Fruit fly (Drosophila melanogaster) whole organism, embryonic: ENCODE data around the gene Rpn1.

Source experiments
- BtbVII ChIP-seq: fragments of 200-800 bp; sonication (Bioruptor generic); optimal IDR thresholded peaks from 3 replicates; lab custom pipeline; 2017; ENCODE audit warnings: missing biosample characterization, mild to moderate bottlenecking, missing genetic modification characterization
- CG12219 ChIP-seq: fragments of 200-800 bp; sonication (Bioruptor generic); optimal IDR thresholded peaks from 3 replicates; lab custom pipeline; 2018; ENCODE audit warnings: missing biosample characterization, mild to moderate bottlenecking, missing genetic modification characterization
- CG12659 ChIP-seq: fragments of 200-800 bp; sonication (Bioruptor generic); optimal IDR thresholded peaks from 3 replicates; lab custom pipeline; 2017; ENCODE audit warnings: mild to moderate bottlenecking, missing biosample characterization, missing genetic modification reagents, missing genetic modification characterization
- CG13894 ChIP-seq: fragments of 200-800 bp; sonication (Bioruptor generic); optimal IDR thresholded peaks from 3 replicates; lab custom pipeline; 2018; ENCODE audit warnings: missing biosample characterization, mild to moderate bottlenecking, missing genetic modification characterization, moderate library complexity
- CG14860 ChIP-seq: fragments of 200-800 bp; sonication (Bioruptor generic); IDR thresholded peaks from 3 replicates; pipeline ENCODE4 v1.3.6; 2022; ENCODE audit warnings: missing biosample characterization, missing genetic modification characterization; ENCODE audit not compliant: partially characterized antibody
- CG1529 ChIP-seq: fragments of 200-800 bp; sonication (Bioruptor generic); optimal IDR thresholded peaks from 3 replicates; lab custom pipeline; 2018; ENCODE audit warnings: missing biosample characterization, missing genetic modification characterization
- CG15514 ChIP-seq: fragments of 200-800 bp; sonication (Bioruptor generic); optimal IDR thresholded peaks from 3 replicates; lab custom pipeline; 2017; ENCODE audit warnings: missing biosample characterization, missing genetic modification characterization, mild to moderate bottlenecking, moderate library complexity, missing genetic modification reagents
- CG17568 ChIP-seq: fragments of 200-800 bp; sonication (Bioruptor generic); optimal IDR thresholded peaks from 2 replicates; lab custom pipeline; 2018; ENCODE audit warnings: missing biosample characterization, mild to moderate bottlenecking, missing genetic modification characterization, moderate library complexity
- CG17612 ChIP-seq: fragments of 200-800 bp; sonication (Bioruptor generic); IDR thresholded peaks from 2 replicates; pipeline ENCODE4 v1.3.6; 2022; ENCODE audit warnings: missing biosample characterization, missing genetic modification characterization
- CG17912 ChIP-seq: fragments of 200-800 bp; sonication (Bioruptor generic); optimal IDR thresholded peaks from 2 replicates; lab custom pipeline; 2018; ENCODE audit warnings: missing biosample characterization, mild to moderate bottlenecking, missing genetic modification characterization
- CG18011 ChIP-seq: fragments of 200-800 bp; sonication (Bioruptor generic); optimal IDR thresholded peaks from 2 replicates; lab custom pipeline; 2017; ENCODE audit warnings: missing biosample characterization, missing genetic modification characterization, mild to moderate bottlenecking, moderate library complexity, missing genotype
- CG18599 ChIP-seq: fragments of 200-800 bp; sonication (Bioruptor generic); optimal IDR thresholded peaks from 3 replicates; lab custom pipeline; 2017; ENCODE audit warnings: missing biosample characterization, missing genetic modification characterization, mild to moderate bottlenecking, moderate library complexity, missing genetic modification reagents
- CG33213 ChIP-seq: fragments of 200-800 bp; sonication (Bioruptor generic); optimal IDR thresholded peaks from 3 replicates; lab custom pipeline; 2016; ENCODE audit warnings: missing biosample characterization, missing genetic modification characterization
- CG6813 ChIP-seq: fragments of 200-800 bp; sonication (Bioruptor generic); optimal IDR thresholded peaks from 2 replicates; lab custom pipeline; 2017; ENCODE audit warnings: missing biosample characterization, missing genetic modification characterization, mild to moderate bottlenecking, moderate library complexity, missing genetic modification reagents
- CG7786 ChIP-seq: fragments of 200-800 bp; sonication (Bioruptor generic); optimal IDR thresholded peaks from 2 replicates; lab custom pipeline; 2016; ENCODE audit warnings: missing biosample characterization, missing genetic modification characterization
- CG8281 ChIP-seq: fragments of 200-800 bp; sonication (Bioruptor generic); optimal IDR thresholded peaks from 2 replicates; lab custom pipeline; 2018; ENCODE audit warnings: missing biosample characterization, mild to moderate bottlenecking, missing genetic modification characterization, moderate library complexity
- CHES-1-like ChIP-seq: fragments of 200-800 bp; sonication (Bioruptor generic); optimal IDR thresholded peaks from 2 replicates; lab custom pipeline; 2016; ENCODE audit warnings: missing biosample characterization, missing genetic modification characterization
- CrebB ChIP-seq: fragments of 200-800 bp; sonication (Bioruptor generic); optimal IDR thresholded peaks from 3 replicates; lab custom pipeline; 2018; ENCODE audit warnings: missing biosample characterization, mild to moderate bottlenecking, missing genetic modification characterization
- Dfd ChIP-seq, 2 experiments: fragments of >200 bp; optimal IDR thresholded peaks; 2 replicates each; lab custom pipeline; 2017; ENCODE audit warnings: missing biosample characterization in 2 of 2, missing genetic modification characterization in 2 of 2
- E2f2 ChIP-seq: fragments of 200-800 bp; sonication (Bioruptor generic); IDR thresholded peaks from 2 replicates; pipeline ENCODE4 v1.3.6; 2022; ENCODE audit warnings: missing biosample characterization, missing genetic modification characterization
- Fer3 ChIP-seq: fragments of 200-800 bp; sonication (Bioruptor generic); optimal IDR thresholded peaks from 2 replicates; lab custom pipeline; 2018; ENCODE audit warnings: missing biosample characterization, mild to moderate bottlenecking, missing genetic modification characterization, moderate library complexity
- GATAe ChIP-seq: fragments of 200-800 bp; sonication (Bioruptor generic); conservative IDR thresholded peaks from 2 replicates; pipeline ENCODE4 v1.3.6; 2022; ENCODE audit warnings: missing biosample characterization, missing genetic modification characterization
- Gsc ChIP-seq: fragments of 200-800 bp; sonication (Bioruptor generic); IDR thresholded peaks from 2 replicates; pipeline ENCODE4 v1.3.6; 2022; ENCODE audit warnings: missing biosample characterization, missing genetic modification characterization
- H15 ChIP-seq: fragments of 200-800 bp; sonication (Bioruptor generic); IDR thresholded peaks from 3 replicates; pipeline ENCODE4 v1.3.6; 2022; ENCODE audit warnings: missing biosample characterization, missing genetic modification characterization
- HHEX ChIP-seq: fragments of 200-800 bp; sonication (Bioruptor generic); optimal IDR thresholded peaks from 3 replicates; lab custom pipeline; 2017; ENCODE audit warnings: missing biosample characterization, mild to moderate bottlenecking, missing genetic modification characterization, missing genetic modification reagents
- Hmr ChIP-seq: fragments of 200-800 bp; sonication (Bioruptor generic); optimal IDR thresholded peaks from 3 replicates; lab custom pipeline; 2017; ENCODE audit warnings: mild to moderate bottlenecking, missing biosample characterization, missing genetic modification reagents, missing genetic modification characterization
- Lhr ChIP-seq: fragments of 200-800 bp; sonication (Bioruptor generic); optimal IDR thresholded peaks from 3 replicates; lab custom pipeline; 2017; ENCODE audit warnings: mild to moderate bottlenecking, missing biosample characterization, missing genetic modification reagents, missing genetic modification characterization
- Med ChIP-seq: fragments of 200-800 bp; sonication (Bioruptor generic); peaks from one replicate; lab custom pipeline; 2016; ENCODE audit warnings: missing biosample characterization, missing genetic modification characterization, mild to moderate bottlenecking, inconsistent platforms, moderate library complexity
- Meics ChIP-seq: fragments of 200-800 bp; sonication (Bioruptor generic); optimal IDR thresholded peaks from 2 replicates; lab custom pipeline; 2017; ENCODE audit warnings: missing biosample characterization, mild to moderate bottlenecking, missing genetic modification characterization
- Nf-YB ChIP-seq: fragments of 200-800 bp; sonication (Bioruptor generic); optimal IDR thresholded peaks from 3 replicates; lab custom pipeline; 2019; ENCODE audit warnings: missing biosample characterization, mild to moderate bottlenecking, missing genetic modification characterization, moderate library complexity
- Sox100B ChIP-seq: fragments of 200-800 bp; sonication (Bioruptor generic); optimal IDR thresholded peaks from 3 replicates; lab custom pipeline; 2018; ENCODE audit warnings: missing biosample characterization, mild to moderate bottlenecking, missing genetic modification characterization
- Sry-β ChIP-seq: fragments of 200-800 bp; sonication (Bioruptor generic); optimal IDR thresholded peaks from 2 replicates; lab custom pipeline; 2018; ENCODE audit warnings: missing biosample characterization, mild to moderate bottlenecking, missing genetic modification characterization, moderate library complexity
- al ChIP-seq: fragments of 200-800 bp; sonication (Bioruptor generic); IDR thresholded peaks from 2 replicates; pipeline ENCODE4 v1.3.6; 2022; ENCODE audit warnings: missing biosample characterization, missing genetic modification characterization
- ap ChIP-seq: fragments of 200-800 bp; sonication (Bioruptor generic); IDR thresholded peaks from 2 replicates; pipeline ENCODE4 v1.3.6; 2022; ENCODE audit warnings: missing biosample characterization, missing genetic modification characterization
- cad ChIP-seq: fragments of >200 bp; optimal IDR thresholded peaks from 2 replicates; lab custom pipeline; 2017; ENCODE audit warnings: missing biosample characterization, missing genetic modification characterization
- dati ChIP-seq: fragments of 200-800 bp; sonication (Bioruptor generic); IDR thresholded peaks from 2 replicates; pipeline ENCODE4 v1.3.6; 2022; ENCODE audit warnings: missing biosample characterization, missing genetic modification characterization
- gsb ChIP-seq: fragments of 200-800 bp; sonication (Bioruptor generic); IDR thresholded peaks from 2 replicates; pipeline ENCODE4 v1.3.6; 2022; ENCODE audit warnings: missing biosample characterization, missing genetic modification characterization
- ind ChIP-seq: fragments of 200-800 bp; sonication (Bioruptor generic); optimal IDR thresholded peaks from 3 replicates; lab custom pipeline; 2016; ENCODE audit warnings: missing biosample characterization, missing genetic modification characterization
- jing ChIP-seq: fragments of 200-800 bp; sonication (Bioruptor generic); optimal IDR thresholded peaks from 2 replicates; lab custom pipeline; 2018; ENCODE audit warnings: missing biosample characterization, mild to moderate bottlenecking, missing genetic modification characterization
- lab ChIP-seq: fragments of 200-800 bp; sonication (Bioruptor generic); optimal IDR thresholded peaks from 3 replicates; lab custom pipeline; 2017; ENCODE audit warnings: missing biosample characterization, missing genetic modification characterization, mild to moderate bottlenecking, moderate library complexity, missing genetic modification reagents
- lilli ChIP-seq: fragments of 200-800 bp; sonication (Bioruptor generic); optimal IDR thresholded peaks from 3 replicates; lab custom pipeline; 2016; ENCODE audit warnings: missing biosample characterization, missing genetic modification characterization
- mirr ChIP-seq: fragments of 200-800 bp; sonication (Bioruptor generic); optimal IDR thresholded peaks from 3 replicates; lab custom pipeline; 2018; ENCODE audit warnings: missing biosample characterization, mild to moderate bottlenecking, missing genetic modification characterization
- mld ChIP-seq: fragments of 200-800 bp; sonication (Bioruptor generic); IDR thresholded peaks from 3 replicates; pipeline ENCODE4 v1.3.6; 2022; ENCODE audit warnings: missing biosample characterization, missing genetic modification characterization; ENCODE audit not compliant: partially characterized antibody
- peb ChIP-seq: fragments of 200-800 bp; sonication (Bioruptor generic); IDR thresholded peaks from 2 replicates; pipeline ENCODE4 v1.3.6; 2022; ENCODE audit warnings: missing biosample characterization, missing genetic modification characterization
- pros ChIP-seq: fragments of 200-800 bp; sonication (Bioruptor generic); optimal IDR thresholded peaks from 3 replicates; lab custom pipeline; 2019; ENCODE audit warnings: missing biosample characterization, mild to moderate bottlenecking, missing genetic modification characterization, moderate library complexity
- schlank ChIP-seq: fragments of 200-800 bp; sonication (Bioruptor generic); optimal IDR thresholded peaks from 2 replicates; lab custom pipeline; 2018; ENCODE audit warnings: missing biosample characterization, mild to moderate bottlenecking, missing genetic modification characterization
- sr ChIP-seq: fragments of 200-800 bp; sonication (Bioruptor generic); IDR thresholded peaks from 3 replicates; pipeline ENCODE4 v1.3.6; 2022; ENCODE audit warnings: missing biosample characterization, missing genetic modification characterization
- sug ChIP-seq: fragments of 200-800 bp; optimal IDR thresholded peaks from 2 replicates; lab custom pipeline; 2019; ENCODE audit warnings: missing biosample characterization, mild to moderate bottlenecking, missing genetic modification characterization, moderate library complexity
- tin ChIP-seq: fragments of 200-800 bp; sonication (Bioruptor generic); optimal IDR thresholded peaks from 3 replicates; lab custom pipeline; 2016; ENCODE audit warnings: missing biosample characterization, missing genetic modification characterization
- tio ChIP-seq: fragments of 200-800 bp; sonication (Bioruptor generic); optimal IDR thresholded peaks from 2 replicates; lab custom pipeline; 2017; ENCODE audit warnings: missing biosample characterization, missing genetic modification characterization, inconsistent platforms
- toy ChIP-seq: fragments of 200-800 bp; sonication (Bioruptor generic); IDR thresholded peaks from 2 replicates; pipeline ENCODE4 v1.3.6; 2022; ENCODE audit warnings: missing biosample characterization, missing genetic modification characterization

Gene Rpn1

DNA sequence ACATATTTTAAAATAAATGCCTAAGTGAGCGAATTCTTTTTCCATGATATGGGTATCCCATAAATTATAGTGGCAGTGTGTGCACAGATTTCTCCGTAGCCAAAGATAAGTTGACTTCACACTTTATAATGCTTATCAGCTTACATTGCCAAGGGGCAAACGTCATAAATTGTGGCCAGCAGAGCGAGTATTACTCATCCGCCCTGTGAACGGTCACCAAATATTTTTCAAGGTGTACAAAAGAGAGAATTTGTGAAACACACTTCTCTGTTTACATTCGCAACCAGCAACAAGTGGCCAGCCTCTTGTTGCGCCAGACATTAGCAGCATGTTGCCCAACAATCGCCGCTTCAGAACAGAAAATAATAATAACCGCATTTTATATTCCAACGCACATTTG is 18.1 kb downstream of the Rpn1 start (continued):
- TF ChIP-seq H15 (GFP tag; lab: Robert Waterston, UW) (no peak), CG33213 (GFP tag; lab: Kevin White, UChicago) (no peak), CG17568 (GFP tag; lab: Kevin White, UChicago) (peak; percentile 62), mld (no peak), Meics (peak; percentile 45), CrebB (peak; percentile 64), CG17612 (GFP tag; lab: Robert Waterston, UW) (no peak), al (no peak), BtbVII (peak; percentile 77), CG8281 (tag; lab: Kevin White, UChicago) (peak; percentile 25), Lhr (GFP tag; lab: Kevin White, UChicago) (no peak), CG6813 (GFP tag; lab: Kevin White, UChicago) (peak; percentile 56), dati (GFP tag; lab: Robert Waterston, UW) (no peak), HHEX (GFP tag; lab: Kevin White, UChicago) (peak; percentile 52), CG12219 (GFP tag; lab: Kevin White, UChicago) (peak; percentile 51), lilli (GFP tag; lab: Kevin White, UChicago) (peak; percentile 41), Dfd (GFP tag; optimal IDR thresholded peaks at IDR 0.05; lab: Kevin White, UChicago) (no peak), CG1529 (GFP tag; lab: Kevin White, UChicago) (peak; percentile 5), Sry-β (GFP tag; lab: Kevin White, UChicago) (no peak), peb (no peak), CG18011 (GFP tag; lab: Kevin White, UChicago) (peak; percentile 25), toy (GFP tag; lab: Robert Waterston, UW) (no peak), cad (GFP tag; lab: Kevin White, UChicago) (no peak), ap (no peak), CG12659 (GFP tag; lab: Kevin White, UChicago) (peak; percentile 21), Fer3 (tag; lab: Kevin White, UChicago) (peak; percentile 19), schlank (tag; lab: Kevin White, UChicago) (peak; percentile 45), CG15514 (GFP tag; lab: Kevin White, UChicago) (peak; percentile 48), CG13894 (tag; lab: Kevin White, UChicago) (no peak), CG7786 (GFP tag; lab: Kevin White, UChicago) (peak; percentile 11), sr (no peak), tio (GFP tag; lab: Kevin White, UChicago) (no peak), Hmr (peak; percentile 69), gsb (GFP tag; lab: Robert Waterston, UW) (0 out of 2 replicates have a peak, but pooled peaks have one; percentile 32), pros (GFP tag; lab: Kevin White, UChicago) (no peak), jing (GFP tag; lab: Kevin White, UChicago) (no peak), Gsc (GFP tag; lab: Robert Waterston, UW) (no peak), CHES-1-like (peak; percentile 2), E2f2 (GFP tag; lab: Robert Waterston, UW) (no peak), Sox100B (GFP tag; lab: Kevin White, UChicago) (peak; percentile 17), Nf-YB (no peak), tin (GFP tag; lab: Kevin White, UChicago) (no peak), CG14860 (GFP tag; lab: Robert Waterston, UW) (no peak), sug (tag; lab: Kevin White, UChicago) (peak; percentile 79), mirr (GFP tag; lab: Kevin White, UChicago) (peak; percentile 69), GATAe (GFP tag; lab: Robert Waterston, UW) (0 out of 2 replicates have a peak, but pooled peaks have one; percentile 33), ind (GFP tag; lab: Kevin White, UChicago) (no peak), CG17912 (GFP tag; lab: Kevin White, UChicago) (peak; percentile 69), CG18599 (GFP tag; lab: Kevin White, UChicago) (peak; percentile 52), Med (GFP tag; lab: Kevin White, UChicago) (peak; percentile 89), lab (peak; percentile 82)
